Fruit fly (Drosophila melanogaster): ENCODE data around the gene mRpL23.

The mRpL23 gene

DNA sequence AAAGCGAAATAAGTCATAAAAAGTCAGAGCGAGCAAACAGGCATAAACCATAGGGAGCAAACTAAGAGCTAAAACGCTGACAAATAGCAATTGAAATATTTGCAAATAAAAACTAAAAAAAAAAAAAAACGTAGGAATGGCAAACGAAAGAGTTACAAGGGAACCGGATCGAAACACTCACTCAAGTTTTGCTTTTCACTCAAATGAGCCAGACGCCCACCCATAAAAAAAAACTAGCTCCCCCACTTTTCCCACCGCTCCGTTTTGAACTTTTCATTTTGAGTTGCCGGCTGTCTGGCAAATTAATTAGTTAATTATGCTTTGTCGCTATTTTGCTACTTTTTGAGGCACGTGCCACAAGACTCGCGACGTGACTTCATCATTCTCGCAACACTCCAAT, 41.4 kb upstream of the mRpL23 start:
- no peak for TF ChIP-seq CG18619 (GFP tag; optimal IDR thresholded peaks at IDR 0.05)
- TF ChIP-seq sens (GFP tag): peak; percentile 24
- TF ChIP-seq cwo (GFP tag; optimal IDR thresholded peaks at IDR 0.05): peak; percentile 13
- TF ChIP-seq CG14710 (tag; optimal IDR thresholded peaks at IDR 0.05): no peak
- no peak for TF ChIP-seq pfk (GFP tag; optimal IDR thresholded peaks at IDR 0.05)
- no peak for TF ChIP-seq NfI (GFP tag; optimal IDR thresholded peaks at IDR 0.05)
- TF ChIP-seq Med (GFP tag): no peak
- no peak for TF ChIP-seq vnd (GFP tag; IDR thresholded peaks at IDR 0.05; ENCODE audit: partially characterized antibody)
- TF ChIP-seq run (tag; optimal IDR thresholded peaks at IDR 0.05): no peak
- peak; percentile 8 for TF ChIP-seq sqz (GFP tag; optimal IDR thresholded peaks at IDR 0.05)
- no peak for TF ChIP-seq sens-2 (GFP tag; IDR thresholded peaks at IDR 0.05)
- no peak for TF ChIP-seq CoRest (tag; optimal IDR thresholded peaks at IDR 0.05)
- no peak for TF ChIP-seq stwl (tag; optimal IDR thresholded peaks at IDR 0.05)
- TF ChIP-seq dmrt99B (tag; optimal IDR thresholded peaks at IDR 0.05): no peak
- TF ChIP-seq CG4360 (GFP tag; IDR thresholded peaks at IDR 0.05): no peak
- peak; percentile 91 for TF ChIP-seq z (GFP tag; IDR thresholded peaks at IDR 0.05)
- no peak for TF ChIP-seq CG10274 (GFP tag; optimal IDR thresholded peaks at IDR 0.05)
- TF ChIP-seq CG7357 (GFP tag; IDR thresholded peaks at IDR 0.05): no peak
- TF ChIP-seq Deaf1 (tag; optimal IDR thresholded peaks at IDR 0.05): no peak

DNA sequence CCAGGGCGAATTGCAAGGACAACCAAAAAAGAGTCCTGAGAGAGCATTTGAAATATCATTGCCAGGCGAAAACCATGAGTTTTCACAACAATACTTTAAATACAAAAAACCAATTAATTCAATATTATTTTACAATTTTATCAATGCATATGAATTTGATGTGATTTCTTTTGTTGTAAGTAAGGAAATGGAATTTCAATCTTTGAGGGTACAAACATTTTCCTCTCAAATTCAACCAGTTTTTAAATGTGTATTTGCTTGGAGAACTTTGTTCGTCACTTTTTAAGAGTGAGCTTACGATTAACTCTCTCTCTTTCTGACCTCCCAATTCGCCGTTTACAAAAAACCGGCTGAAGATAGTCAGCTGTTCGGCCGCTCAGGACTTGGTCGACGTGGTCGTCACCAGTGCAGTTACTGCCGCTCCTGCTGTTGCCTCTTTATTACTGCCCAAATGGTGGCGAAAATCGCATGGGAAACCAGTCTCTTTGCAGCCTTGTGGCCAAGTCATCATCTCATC, 38.1 kb upstream of the mRpL23 start:
- TF ChIP-seq CG33213 (GFP tag; optimal IDR thresholded peaks at IDR 0.05) (no peak), abd-A (tag; optimal IDR thresholded peaks at IDR 0.05) (no peak), CG15011 (GFP tag; optimal IDR thresholded peaks at IDR 0.05) (no peak), run (tag; optimal IDR thresholded peaks at IDR 0.05) (no peak), stwl (tag; optimal IDR thresholded peaks at IDR 0.05) (no peak), cad (GFP tag; optimal IDR thresholded peaks at IDR 0.05) (no peak), CG7786 (GFP tag; optimal IDR thresholded peaks at IDR 0.05) (no peak), CG15514 (GFP tag; optimal IDR thresholded peaks at IDR 0.05) (peak; percentile 38), Nf-YB (GFP tag; optimal IDR thresholded peaks at IDR 0.05) (no peak), CG8089 (GFP tag; optimal IDR thresholded peaks at IDR 0.05) (no peak), CG16779 (GFP tag; IDR thresholded peaks at IDR 0.05) (no peak), CG6272 (GFP tag; IDR thresholded peaks at IDR 0.05) (no peak), Ravus (GFP tag; IDR thresholded peaks at IDR 0.05) (no peak), cg (GFP tag; optimal IDR thresholded peaks at IDR 0.05) (no peak), gfzf (GFP tag; optimal IDR thresholded peaks at IDR 0.05) (no peak), rib (GFP tag; IDR thresholded peaks at IDR 0.05) (no peak), Hmx (GFP tag; optimal IDR thresholded peaks at IDR 0.05) (no peak), CG9932 (GFP tag; IDR thresholded peaks at IDR 0.05) (peak; percentile 47), CG2875 (GFP tag; optimal IDR thresholded peaks at IDR 0.05) (no peak), Hand (GFP tag; optimal IDR thresholded peaks at IDR 0.05) (peak; percentile 51), CG18764 (GFP tag; optimal IDR thresholded peaks at IDR 0.05) (no peak), Deaf1 (tag; optimal IDR thresholded peaks at IDR 0.05) (peak; percentile 10), tgo (GFP tag; IDR thresholded peaks at IDR 0.05) (peak; percentile 60; the same call in 2 of the 3 replicates), pnt (GFP tag; optimal IDR thresholded peaks at IDR 0.05) (no peak), br (optimal IDR thresholded peaks at IDR 0.05) (no peak), Opbp (GFP tag; IDR thresholded peaks at IDR 0.05; ENCODE audit: partially characterized antibody) (no peak), Atf3 (GFP tag; optimal IDR thresholded peaks at IDR 0.05) (no peak), maf-S (GFP tag; optimal IDR thresholded peaks at IDR 0.05) (no peak), CoRest (tag; optimal IDR thresholded peaks at IDR 0.05) (peak; percentile 46), CG17328 (GFP tag; IDR thresholded peaks at IDR 0.05) (peak; percentile 10; the same call in 1 of the 2 replicates), nau (GFP tag; optimal IDR thresholded peaks at IDR 0.05) (no peak), sqz (GFP tag; optimal IDR thresholded peaks at IDR 0.05) (no peak), lab (GFP tag; optimal IDR thresholded peaks at IDR 0.05) (peak; percentile 77), btn (GFP tag; optimal IDR thresholded peaks at IDR 0.05) (no peak), Aef1 (GFP tag; IDR thresholded peaks at IDR 0.05) (peak; percentile 49; the same call in 2 of the 3 replicates), CG18011 (GFP tag; optimal IDR thresholded peaks at IDR 0.05) (no peak)

All from whole organism, embryonic.